Fruit fly (Drosophila melanogaster): ENCODE results near the gene Ugt307A1.

The Ugt307A1 gene

DNA sequence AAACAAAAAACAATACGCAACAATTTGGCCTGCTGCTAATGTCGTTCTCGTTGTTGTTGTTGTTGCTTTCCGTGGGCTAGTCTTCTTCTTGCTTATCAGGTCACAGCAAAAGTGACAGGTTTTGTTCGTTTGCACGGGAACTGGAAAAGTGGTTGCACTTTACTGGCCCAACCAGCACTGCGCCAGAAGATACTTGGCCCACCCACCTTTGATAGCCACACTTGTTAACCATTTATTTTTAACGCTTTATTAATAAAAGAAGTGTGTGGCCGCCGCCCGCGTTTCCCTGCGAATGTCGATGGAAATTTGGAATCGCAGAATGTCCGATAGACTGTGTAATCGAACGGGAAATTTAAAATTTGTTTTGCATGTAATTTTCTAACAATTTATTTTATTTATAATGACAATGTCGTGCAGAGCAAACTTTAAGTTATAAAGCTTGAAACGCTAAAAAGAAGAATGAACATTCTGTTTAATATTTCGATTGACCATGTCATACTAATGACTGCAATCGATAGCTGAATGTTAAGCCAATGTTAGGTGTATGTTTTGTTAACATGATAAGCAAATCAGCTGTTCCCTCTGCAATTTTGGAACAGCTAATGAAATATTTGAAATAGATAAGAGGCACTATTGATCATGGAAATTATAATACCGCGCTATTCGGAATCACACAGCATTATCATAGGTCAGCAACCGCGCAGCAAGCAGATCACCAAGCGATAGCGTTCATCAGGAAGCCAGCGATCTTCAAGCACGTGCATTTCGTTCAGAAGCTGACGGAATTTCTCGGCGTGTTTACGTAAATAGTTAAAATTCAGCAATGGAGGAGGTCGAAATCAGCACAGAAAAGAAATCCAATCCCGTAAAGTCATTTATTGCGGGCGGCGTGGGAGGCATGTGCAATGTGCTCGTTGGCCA is 40.5 kb upstream of the Ugt307A1 start, which contains the start of the genes CG31908 and MME1 (continued):
- TF ChIP-seq zen (tag; optimal IDR thresholded peaks at IDR 0.05) (peak; percentile 62), CG15514 (GFP tag; optimal IDR thresholded peaks at IDR 0.05) (peak; percentile 27), exex (tag; optimal IDR thresholded peaks at IDR 0.05) (peak; percentile 26), stwl (tag; optimal IDR thresholded peaks at IDR 0.05) (peak; percentile 57), CG1602 (GFP tag; optimal IDR thresholded peaks at IDR 0.05) (no peak), CG34422 (GFP tag; IDR thresholded peaks at IDR 0.05) (peak; percentile 69; the same call in 2 of the 3 replicates), CG4854 (GFP tag; optimal IDR thresholded peaks at IDR 0.05) (peak; percentile 10), Ets97D (GFP tag; optimal IDR thresholded peaks at IDR 0.05) (peak; percentile 71), sens (GFP tag) (peak; percentile 84), fd3F (GFP tag; optimal IDR thresholded peaks at IDR 0.05) (no peak), crc (GFP tag; optimal IDR thresholded peaks at IDR 0.05) (no peak), NfI (GFP tag; optimal IDR thresholded peaks at IDR 0.05) (peak; percentile 14), peb (GFP tag; IDR thresholded peaks at IDR 0.05) (no peak), zen2 (GFP tag; IDR thresholded peaks at IDR 0.05; ENCODE audit: partially characterized antibody) (peak; percentile 73; the same call in 2 of the 3 replicates), nerfin-2 (GFP tag; IDR thresholded peaks at IDR 0.05; ENCODE audit: partially characterized antibody) (peak; percentile 91), bbx (GFP tag; IDR thresholded peaks at IDR 0.05; ENCODE audit: partially characterized antibody) (peak; percentile 68), CG12299 (tag; optimal IDR thresholded peaks at IDR 0.05) (no peak), Deaf1 (tag; optimal IDR thresholded peaks at IDR 0.05) (peak; percentile 37), CG13775 (GFP tag; optimal IDR thresholded peaks at IDR 0.05) (peak; percentile 41), Opbp (GFP tag; IDR thresholded peaks at IDR 0.05; ENCODE audit: partially characterized antibody) (peak; percentile 43; the same call in 2 of the 3 replicates), trem (tag; optimal IDR thresholded peaks at IDR 0.05) (peak; percentile 56), Nf-YC (tag; optimal IDR thresholded peaks at IDR 0.05) (peak; percentile 16), hbn (GFP tag; IDR thresholded peaks at IDR 0.05; ENCODE audit: partially characterized antibody) (peak; percentile 65), Pdp1 (GFP tag; optimal IDR thresholded peaks at IDR 0.05) (peak in 1 of 2 experiments; percentile 78), Doc3 (GFP tag; IDR thresholded peaks at IDR 0.05; ENCODE audit: partially characterized antibody) (peak; percentile 79), CG9609 (GFP tag; optimal IDR thresholded peaks at IDR 0.05) (peak; percentile 27), mam (GFP tag; optimal IDR thresholded peaks at IDR 0.05) (peak; percentile 30), lilli (GFP tag; optimal IDR thresholded peaks at IDR 0.05) (peak; percentile 53), Dref (GFP tag; IDR thresholded peaks at IDR 0.05) (peak; percentile 70), Lim3 (GFP tag; IDR thresholded peaks at IDR 0.05) (no peak), CG4617 (GFP tag; optimal IDR thresholded peaks at IDR 0.05; ENCODE audit: borderline replicate concordance) (peak; percentile 98), ab (GFP tag; optimal IDR thresholded peaks at IDR 0.05) (no peak), CG14441 (GFP tag; IDR thresholded peaks at IDR 0.05) (0 out of 2 replicates have a peak, but pooled peaks have one; percentile 25), Dip3 (GFP tag; optimal IDR thresholded peaks at IDR 0.05) (peak; percentile 43), lbe (GFP tag; optimal IDR thresholded peaks at IDR 0.05) (peak; percentile 30), CG14860 (GFP tag; IDR thresholded peaks at IDR 0.05; ENCODE audit: partially characterized antibody) (peak; percentile 78), Antp (GFP tag; optimal IDR thresholded peaks at IDR 0.05) (peak; percentile 30), CG16815 (GFP tag; optimal IDR thresholded peaks at IDR 0.05) (no peak), CHES-1-like (GFP tag; optimal IDR thresholded peaks at IDR 0.05) (peak; percentile 10), MBD-R2 (GFP tag; IDR thresholded peaks at IDR 0.05) (peak; percentile 57), Hr39 (optimal IDR thresholded peaks at IDR 0.05) (no peak), fu2 (GFP tag; optimal IDR thresholded peaks at IDR 0.05) (peak; percentile 39), Trl (optimal IDR thresholded peaks at IDR 0.05) (no peak), Trl (GFP tag; optimal IDR thresholded peaks at IDR 0.05) (peak; percentile 25), crp (GFP tag; optimal IDR thresholded peaks at IDR 0.05) (peak in 1 of 2 experiments; percentile 86), CG18476 (GFP tag; optimal IDR thresholded peaks at IDR 0.05) (peak; percentile 30), dpn (GFP tag; optimal IDR thresholded peaks at IDR 0.05) (peak; percentile 31 to 41), CG14710 (tag; optimal IDR thresholded peaks at IDR 0.05) (peak; percentile 46)
